Worm (Caenorhabditis elegans) whole organism, mixed stage, embryonic: ENCODE data around the gene cnd-1.

Source experiments
- M03D4.4 ChIP-seq: sonication (generic microtip); optimal IDR thresholded peaks from 2 replicates; lab custom pipeline; 2017; ENCODE audit warnings: mild to moderate bottlenecking, missing genetic modification characterization, missing compliant biosample characterization
- ceh-39 ChIP-seq: fragments of 150-350 bp; optimal IDR thresholded peaks from 2 replicates; lab custom pipeline; 2014; ENCODE audit warnings: missing biosample characterization, missing genetic modification characterization
- ceh-43 ChIP-seq: fragments of 200-800 bp; sonication (Bioruptor generic); optimal IDR thresholded peaks from 2 replicates; lab custom pipeline; 2018; ENCODE audit warnings: mild to moderate bottlenecking, missing genetic modification characterization, moderate library complexity, missing compliant biosample characterization
- ces-1 ChIP-seq: fragments of 150-350 bp; optimal IDR thresholded peaks from 2 replicates; lab custom pipeline; 2014; ENCODE audit warnings: missing biosample characterization, missing genetic modification reagents, missing genetic modification characterization
- elt-1 ChIP-seq: sonication (generic microtip); optimal IDR thresholded peaks from 2 replicates; lab custom pipeline; 2017; ENCODE audit warnings: missing genetic modification characterization, mild to moderate bottlenecking, missing compliant biosample characterization, antibody characterized with exemption, moderate library complexity, borderline replicate concordance; ENCODE audit not compliant: insufficient read depth
- elt-3 ChIP-seq: fragments of 150-350 bp; optimal IDR thresholded peaks from 2 replicates; lab custom pipeline; 2014; ENCODE audit warnings: missing biosample characterization, missing genetic modification characterization
- lsy-2 ChIP-seq: fragments of 150-350 bp; optimal IDR thresholded peaks from 2 replicates; lab custom pipeline; 2014; ENCODE audit warnings: missing biosample characterization, missing genetic modification characterization
- nhr-237 ChIP-seq: fragments of 150-350 bp; optimal IDR thresholded peaks from 2 replicates; lab custom pipeline; 2014; ENCODE audit warnings: missing biosample characterization, missing genetic modification characterization
- nhr-76 ChIP-seq: sonication (generic microtip); optimal IDR thresholded peaks from 2 replicates; lab custom pipeline; 2017; ENCODE audit warnings: missing biosample characterization, missing genetic modification characterization
- pha-4 ChIP-seq: fragments of 150-350 bp; optimal IDR thresholded peaks from 2 replicates; lab custom pipeline; 2018; ENCODE audit warnings: missing biosample characterization, missing genetic modification reagents, missing genetic modification characterization
- sem-2 ChIP-seq: fragments of 200-800 bp; sonication (Bioruptor generic); optimal IDR thresholded peaks from 2 replicates; lab custom pipeline; 2018; ENCODE audit warnings: mild to moderate bottlenecking, missing genetic modification characterization, missing compliant biosample characterization
- unc-120 ChIP-seq: sonication (generic microtip); optimal IDR thresholded peaks from 2 replicates; lab custom pipeline; 2017; ENCODE audit warnings: missing genetic modification characterization, missing compliant biosample characterization; ENCODE audit not compliant: poor library complexity, severe bottlenecking
- unc-62 ChIP-seq: fragments of 150-350 bp; optimal IDR thresholded peaks from 2 replicates; lab custom pipeline; 2014; ENCODE audit warnings: missing biosample characterization, missing genetic modification reagents, missing genetic modification characterization
- ztf-11 ChIP-seq: fragments of 150-350 bp; optimal IDR thresholded peaks from 2 replicates; lab custom pipeline; 2014; ENCODE audit warnings: missing biosample characterization, missing genetic modification characterization

- TF ChIP-seq ztf-11 (tag; lab: Kevin White, UChicago) (no peak), ceh-43 (GFP tag; lab: Kevin White, UChicago) (no peak), elt-3 (tag; lab: Kevin White, UChicago) (no peak), ces-1 (GFP tag; lab: Kevin White, UChicago) (no peak), lsy-2 (tag; lab: Kevin White, UChicago) (no peak), elt-1 (tag; lab: Kevin White, UChicago) (no peak), ceh-39 (tag; lab: Kevin White, UChicago) (no peak), pha-4 (no peak), unc-120 (tag; lab: Kevin White, UChicago) (no peak), M03D4.4 (tag; lab: Kevin White, UChicago) (no peak), sem-2 (GFP tag; lab: Kevin White, UChicago) (no peak), nhr-237 (tag; lab: Kevin White, UChicago) (no peak), unc-62 (no peak), nhr-76 (tag; lab: Kevin White, UChicago) (no peak)
Measured at ce11 chrIII:5230415-5230814, 14.0 kb downstream of the cnd-1 start, which contains the start of gene prmt-5.
